Fruit fly (Drosophila melanogaster) whole organism, pupa: Measurements from ENCODE around the gene CG12708.

ENCODE experiments used
- CG10348 ChIP-seq: fragments of 200-800 bp; sonication (Bioruptor generic); IDR thresholded peaks from 2 replicates; pipeline ENCODE4 v1.3.6; 2022; ENCODE audit warnings: missing biosample characterization, missing genetic modification characterization
- CG12605 ChIP-seq: fragments of 200-800 bp; sonication (Bioruptor generic); IDR thresholded peaks from 2 replicates; pipeline ENCODE4 v1.3.6; 2022; ENCODE audit warnings: missing biosample characterization, missing genetic modification characterization
- CG14655 ChIP-seq: fragments of 200-800 bp; sonication (Bioruptor generic); optimal IDR thresholded peaks from 3 replicates; lab custom pipeline; 2017; ENCODE audit warnings: mild to moderate bottlenecking, missing biosample characterization, missing genetic modification reagents, missing genetic modification characterization
- CG15710 ChIP-seq: fragments of 200-800 bp; sonication (Bioruptor generic); optimal IDR thresholded peaks from 2 replicates; lab custom pipeline; 2018; ENCODE audit warnings: missing biosample characterization, mild to moderate bottlenecking, missing genetic modification characterization, moderate library complexity
- CG17806 ChIP-seq: fragments of 200-800 bp; sonication (Bioruptor generic); optimal IDR thresholded peaks from 2 replicates; lab custom pipeline; 2018; ENCODE audit warnings: missing biosample characterization, mild to moderate bottlenecking, missing genetic modification characterization, moderate library complexity
- D1 ChIP-seq: fragments of 200-800 bp; sonication (Bioruptor generic); optimal IDR thresholded peaks from 2 replicates; lab custom pipeline; 2018; ENCODE audit warnings: missing biosample characterization, mild to moderate bottlenecking, missing genetic modification characterization, moderate library complexity
- EcR ChIP-seq: fragments of 200-800 bp; sonication (Bioruptor generic); optimal IDR thresholded peaks from 3 replicates; lab custom pipeline; 2019; ENCODE audit warnings: missing biosample characterization, missing genetic modification characterization, mild to moderate bottlenecking, moderate library complexity, missing genetic modification reagents
- fd96Ca ChIP-seq: fragments of 200-800 bp; sonication (Bioruptor generic); IDR thresholded peaks from 3 replicates; pipeline ENCODE4 v1.3.6; 2022; ENCODE audit warnings: missing biosample characterization, missing genetic modification characterization
- gl ChIP-seq: fragments of 200-800 bp; sonication (Bioruptor generic); optimal IDR thresholded peaks from 2 replicates; lab custom pipeline; 2018; ENCODE audit warnings: missing biosample characterization, mild to moderate bottlenecking, missing genetic modification characterization

- TF ChIP-seq CG17806 (tag; lab: Kevin White, UChicago): no peak
- no peak for TF ChIP-seq EcR (GFP tag; lab: Kevin White, UChicago)
- no peak for TF ChIP-seq CG14655
- no peak for TF ChIP-seq CG10348 (GFP tag; lab: Robert Waterston, UW)
- no peak for TF ChIP-seq gl (tag; lab: Kevin White, UChicago)
- TF ChIP-seq CG12605 (GFP tag; lab: Robert Waterston, UW): no peak
- TF ChIP-seq CG15710 (tag; lab: Kevin White, UChicago): no peak
- no peak for TF ChIP-seq fd96Ca (GFP tag; lab: Robert Waterston, UW)
- no peak for TF ChIP-seq D1
Observed at dm6 chrX:15643922-15644321, 31.4 kb upstream of the CG12708 start, which contains the start of gene CG8117.
